Worm (Caenorhabditis elegans) whole organism, L2 larva: Measurements from ENCODE around the gene srsx-14.
A peak's percentile ranks its signal among the peaks of the same experiment; 100 is the strongest.

Source experiments
- R02D3.7 ChIP-seq: fragments of 150-350 bp; optimal IDR thresholded peaks from 2 replicates; lab custom pipeline; 2014; ENCODE audit warnings: missing biosample characterization, missing genetic modification characterization
- ama-1 ChIP-seq: fragments of 150-350 bp; optimal IDR thresholded peaks from 2 replicates; lab custom pipeline; 2018; ENCODE audit warnings: inconsistent platforms
- dmd-4 ChIP-seq: sonication (generic microtip); optimal IDR thresholded peaks from 2 replicates; lab custom pipeline; 2017; ENCODE audit warnings: missing biosample characterization, missing genetic modification characterization
- fos-1 ChIP-seq: fragments of 150-350 bp; optimal IDR thresholded peaks from 2 replicates; lab custom pipeline; 2014; ENCODE audit warnings: missing biosample characterization, missing genetic modification characterization
- nhr-11 ChIP-seq: fragments of 150-350 bp; optimal IDR thresholded peaks from 2 replicates; lab custom pipeline; 2014; ENCODE audit warnings: missing biosample characterization, missing genetic modification characterization
- nhr-77 ChIP-seq: fragments of 150-350 bp; optimal IDR thresholded peaks from 2 replicates; lab custom pipeline; 2014; ENCODE audit warnings: missing biosample characterization, missing genetic modification characterization
- snpc-4 ChIP-seq: fragments of 150-350 bp; optimal IDR thresholded peaks from 2 replicates; lab custom pipeline; 2014; ENCODE audit warnings: missing biosample characterization, missing genetic modification characterization
- ztf-1 ChIP-seq: fragments of 200-800 bp; sonication (Bioruptor generic); conservative IDR thresholded peaks from 2 replicates; pipeline ENCODE4 v1.3.6; 2022; ENCODE audit warnings: missing genetic modification characterization, missing compliant biosample characterization

DNA sequence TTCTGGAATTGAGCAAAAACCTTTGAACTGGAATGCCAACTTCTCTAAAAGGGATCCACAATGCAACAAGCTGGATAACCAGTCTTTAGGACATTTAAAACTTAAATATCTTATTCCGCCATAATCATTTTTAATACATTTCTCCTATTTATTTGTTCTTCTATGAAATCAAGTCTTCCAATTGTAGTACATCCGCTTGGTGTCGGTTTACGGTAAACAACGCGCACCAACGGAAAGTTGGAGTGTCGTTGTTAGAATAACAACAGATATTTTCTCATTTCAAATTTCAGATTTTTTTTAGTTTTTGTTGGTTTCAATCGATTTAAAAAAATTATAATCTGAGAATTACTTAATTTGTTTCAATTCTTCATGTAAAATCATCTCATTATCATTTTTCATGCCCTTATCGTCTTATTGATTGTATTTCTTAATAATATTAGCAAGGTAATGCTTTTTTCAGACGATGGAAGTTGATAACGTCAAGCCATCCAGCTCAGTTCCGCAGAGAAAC, 22.2 kb upstream of the srsx-14 start, which contains the start of gene csn-5:
- no peak for TF ChIP-seq nhr-77 (tag; lab: Kevin White, UChicago)
- TF ChIP-seq snpc-4 (tag; lab: Kevin White, UChicago), result no peak
- TF ChIP-seq nhr-11 (tag; lab: Kevin White, UChicago), result no peak
- no peak for TF ChIP-seq dmd-4 (tag; lab: Kevin White, UChicago)
- peak; percentile 77 for TF ChIP-seq R02D3.7 (tag; lab: Kevin White, UChicago)
- TF ChIP-seq ztf-1 (GFP tag; lab: Robert Waterston, UW), result no peak
- no peak for TF ChIP-seq ama-1 (lab: Kevin White, UChicago)
- TF ChIP-seq fos-1 (tag; lab: Kevin White, UChicago), result no peak
